Worm (Caenorhabditis elegans) whole organism, L3 larva: ENCODE data around the gene nhr-237.

ENCODE experiments used
- ceh-28 ChIP-seq: fragments of 150-350 bp; optimal IDR thresholded peaks from 2 replicates; lab custom pipeline; 2014; ENCODE audit warnings: missing biosample characterization, missing genetic modification reagents, missing genetic modification characterization
- lin-15B ChIP-seq: fragments of 150-350 bp; optimal IDR thresholded peaks from 2 replicates; lab custom pipeline; 2014; ENCODE audit warnings: missing biosample characterization, missing genetic modification characterization
- lin-39 ChIP-seq: fragments of 150-350 bp; optimal IDR thresholded peaks from 2 replicates; lab custom pipeline; 2018; ENCODE audit warnings: missing biosample characterization, missing genetic modification reagents, missing genetic modification characterization
- mml-1 ChIP-seq: fragments of 150-350 bp; sonication (generic microtip); optimal IDR thresholded peaks from 3 replicates; lab custom pipeline; 2014; ENCODE audit warnings: missing biosample characterization, missing genetic modification characterization
- pqm-1 ChIP-seq: fragments of 150-350 bp; optimal IDR thresholded peaks from 2 replicates; lab custom pipeline; 2017; ENCODE audit warnings: missing biosample characterization, missing genetic modification characterization, inconsistent platforms
- snpc-4 ChIP-seq: fragments of 150-350 bp; optimal IDR thresholded peaks from 2 replicates; lab custom pipeline; 2014; ENCODE audit warnings: missing biosample characterization, missing genetic modification characterization
- tbx-2 ChIP-seq: sonication (generic microtip); optimal IDR thresholded peaks from 2 replicates; lab custom pipeline; 2016; ENCODE audit warnings: mild to moderate bottlenecking, missing genetic modification characterization, missing compliant biosample characterization

DNA sequence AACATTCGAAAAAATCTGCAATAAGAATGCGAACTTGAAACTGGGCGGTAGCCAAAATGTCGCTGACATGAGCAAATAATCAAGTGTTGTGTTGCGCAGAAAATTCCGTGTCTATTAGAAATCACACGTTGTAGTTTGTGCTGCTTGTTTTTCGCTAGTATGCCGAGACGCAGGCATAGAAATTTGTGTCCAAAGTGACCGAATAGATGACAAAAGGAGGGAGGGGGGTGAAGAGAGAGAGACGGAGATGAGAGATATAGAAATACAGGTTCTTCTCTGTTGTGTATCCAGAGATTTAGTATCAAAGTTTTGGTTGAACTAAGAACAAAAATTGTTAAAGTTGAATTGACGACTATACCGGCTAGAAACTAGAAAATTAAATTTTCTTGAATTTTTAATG is 649 bp upstream of the nhr-237 start:
- TF ChIP-seq tbx-2 (no peak), snpc-4 (tag; lab: Kevin White, UChicago) (no peak), ceh-28 (no peak), lin-39 (tag; lab: Kevin White, UChicago) (no peak), lin-15B (no peak), pqm-1 (tag; lab: Kevin White, UChicago) (no peak), mml-1 (tag; lab: Kevin White, UChicago) (no peak)
